Worm (Caenorhabditis elegans) whole organism, early embryonic: ENCODE data around the gene cpg-4.

ENCODE experiments used
- F13C5.2 ChIP-seq: sonication (generic microtip); optimal IDR thresholded peaks from 2 replicates; lab custom pipeline; 2017; ENCODE audit warnings: mild to moderate bottlenecking, missing genetic modification characterization, inconsistent platforms, missing compliant biosample characterization
- aly-1 ChIP-seq: sonication (generic microtip); optimal IDR thresholded peaks from 2 replicates; lab custom pipeline; 2016; ENCODE audit warnings: missing genetic modification characterization, missing compliant biosample characterization
- ama-1 ChIP-seq: fragments of 150-350 bp; optimal IDR thresholded peaks from 2 replicates; lab custom pipeline; 2014
- ceh-13 ChIP-seq: fragments of 200-800 bp; sonication (Bioruptor generic); optimal IDR thresholded peaks from 2 replicates; lab custom pipeline; 2018; ENCODE audit warnings: mild to moderate bottlenecking, missing genetic modification characterization, missing compliant biosample characterization
- ets-7 ChIP-seq: sonication (generic microtip); optimal IDR thresholded peaks from 2 replicates; lab custom pipeline; 2016; ENCODE audit warnings: missing genotype, missing genetic modification characterization, missing compliant biosample characterization
- flt-1 ChIP-seq: fragments of 200-800 bp; sonication (Bioruptor generic); IDR thresholded peaks from 2 replicates; pipeline ENCODE4 v1.3.6; 2022; ENCODE audit warnings: missing genetic modification characterization, missing compliant biosample characterization
- hmbx-1 ChIP-seq: sonication (generic microtip); optimal IDR thresholded peaks from 2 replicates; lab custom pipeline; 2016; ENCODE audit warnings: mild to moderate bottlenecking, missing genetic modification characterization, missing compliant biosample characterization
- hmg-4 ChIP-seq: fragments of 200-800 bp; sonication (Bioruptor generic); optimal IDR thresholded peaks from 2 replicates; lab custom pipeline; 2018; ENCODE audit warnings: mild to moderate bottlenecking, missing genetic modification characterization, missing compliant biosample characterization
- pes-1 ChIP-seq: fragments of 200-800 bp; sonication (Bioruptor generic); IDR thresholded peaks from 2 replicates; pipeline ENCODE4 v1.3.6; 2022; ENCODE audit warnings: missing genetic modification reagents, missing genetic modification characterization, missing compliant biosample characterization
- scrt-1 ChIP-seq: fragments of 200-800 bp; sonication (Bioruptor generic); IDR thresholded peaks from 2 replicates; pipeline ENCODE4 v1.3.6; 2022; ENCODE audit warnings: missing genetic modification characterization, missing compliant biosample characterization
- sea-1 ChIP-seq: fragments of 200-800 bp; sonication (Bioruptor generic); conservative IDR thresholded peaks from 2 replicates; pipeline ENCODE4 v1.3.6; 2022; ENCODE audit warnings: missing genetic modification characterization, missing compliant biosample characterization
- tbx-11 ChIP-seq: fragments of 200-800 bp; sonication (Bioruptor generic); IDR thresholded peaks from 2 replicates; pipeline ENCODE4 v1.3.6; 2022; ENCODE audit warnings: missing genetic modification characterization, missing compliant biosample characterization
- tbx-37 ChIP-seq: fragments of 200-800 bp; sonication (Bioruptor generic); conservative IDR thresholded peaks from 2 replicates; pipeline ENCODE4 v1.3.6; 2022; ENCODE audit warnings: missing genetic modification reagents, missing genetic modification characterization, missing compliant biosample characterization
- tra-4 ChIP-seq: sonication (generic microtip); optimal IDR thresholded peaks from 2 replicates; lab custom pipeline; 2017; ENCODE audit warnings: missing genetic modification characterization, missing compliant biosample characterization

DNA sequence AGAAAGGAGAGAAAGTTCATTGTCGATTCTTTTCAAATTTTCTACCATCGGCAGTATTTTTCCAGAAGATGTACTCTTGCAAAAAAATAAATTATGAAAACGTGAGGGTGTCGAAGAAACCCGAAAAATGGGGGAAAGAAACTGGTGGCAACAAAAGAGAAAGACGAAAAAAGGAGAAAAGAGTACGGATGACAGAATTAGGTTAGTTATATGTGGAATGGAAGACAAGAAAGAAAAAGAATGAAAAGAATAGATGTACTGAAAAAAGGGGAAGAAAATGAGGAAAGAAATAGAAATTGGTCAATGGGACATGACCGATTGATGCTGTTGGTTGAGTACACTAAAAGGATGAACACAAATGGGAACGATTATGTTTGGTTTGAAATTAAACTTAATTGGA lies 40.6 kb upstream of the cpg-4 start:
- TF ChIP-seq hmbx-1 (tag; lab: Kevin White, UChicago) (no peak), tra-4 (tag; lab: Kevin White, UChicago) (no peak), ama-1 (no peak), flt-1 (GFP tag; lab: Robert Waterston, UW) (no peak), F13C5.2 (tag; lab: Kevin White, UChicago) (no peak), pes-1 (GFP tag; lab: Robert Waterston, UW) (no peak), hmg-4 (GFP tag; lab: Kevin White, UChicago) (no peak), scrt-1 (no peak), ceh-13 (GFP tag; lab: Kevin White, UChicago) (no peak), tbx-11 (GFP tag; lab: Robert Waterston, UW) (no peak), ets-7 (tag; lab: Kevin White, UChicago) (no peak), aly-1 (tag; lab: Kevin White, UChicago) (no peak), tbx-37 (GFP tag; lab: Robert Waterston, UW) (no peak), sea-1 (GFP tag; lab: Robert Waterston, UW) (no peak)
